Fruit fly (Drosophila melanogaster): ENCODE results near the gene Coq7.

Coq7 gene

DNA sequence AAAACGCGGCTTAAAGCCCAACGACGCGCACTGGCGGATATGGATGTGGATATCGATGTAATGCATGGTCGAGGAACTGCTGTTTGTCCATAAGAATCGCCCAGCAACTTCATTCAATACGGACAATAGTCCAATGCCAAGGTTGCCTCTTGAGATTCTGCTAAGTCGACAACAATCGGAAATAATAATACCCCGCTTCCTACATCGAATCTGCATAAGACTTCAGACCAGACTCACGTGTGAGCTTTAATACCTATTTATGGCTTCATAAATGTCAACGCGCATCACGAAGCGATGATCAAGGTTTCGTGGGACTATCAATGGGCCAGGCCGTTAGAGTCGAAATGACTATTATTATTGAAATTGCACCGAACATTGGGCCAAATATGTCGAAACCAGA lies 19.1 kb upstream of the Coq7 start:
- TF ChIP-seq CG17801 (GFP tag; optimal IDR thresholded peaks at IDR 0.05; ENCODE audit: partially characterized antibody) = no peak

DNA sequence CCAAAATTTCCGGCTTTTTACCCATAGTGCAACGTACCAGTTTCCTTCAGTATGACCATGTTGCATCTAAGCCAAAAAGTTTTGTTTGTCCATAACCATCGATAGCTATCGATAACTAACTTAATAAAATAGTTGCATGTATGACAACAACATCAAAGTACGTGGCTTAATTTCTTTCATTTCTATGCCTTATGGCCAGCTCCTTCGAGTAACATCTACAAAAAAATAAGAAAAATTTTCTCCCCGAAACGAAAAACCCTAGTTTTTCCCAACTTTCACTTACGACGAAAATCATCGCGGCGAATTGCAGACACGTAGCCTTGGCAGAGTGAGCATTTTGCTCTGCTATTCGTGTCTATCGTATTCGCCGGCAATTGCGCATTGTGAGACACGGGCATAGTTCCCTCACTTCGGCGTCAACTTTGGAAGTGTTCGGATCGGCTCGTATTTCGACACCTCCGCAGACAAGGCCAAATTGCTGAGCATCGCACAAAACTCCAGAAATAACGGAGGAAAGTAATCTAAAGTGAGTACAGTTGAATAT lies 14.8 kb upstream of the Coq7 start, which contains the start of gene sov:
sov (plus strand) TSS at position 148 of the 544 bp plus-strand sequence.
- no peak for TF ChIP-seq CG17801 (GFP tag; optimal IDR thresholded peaks at IDR 0.05; ENCODE audit: partially characterized antibody)

DNA sequence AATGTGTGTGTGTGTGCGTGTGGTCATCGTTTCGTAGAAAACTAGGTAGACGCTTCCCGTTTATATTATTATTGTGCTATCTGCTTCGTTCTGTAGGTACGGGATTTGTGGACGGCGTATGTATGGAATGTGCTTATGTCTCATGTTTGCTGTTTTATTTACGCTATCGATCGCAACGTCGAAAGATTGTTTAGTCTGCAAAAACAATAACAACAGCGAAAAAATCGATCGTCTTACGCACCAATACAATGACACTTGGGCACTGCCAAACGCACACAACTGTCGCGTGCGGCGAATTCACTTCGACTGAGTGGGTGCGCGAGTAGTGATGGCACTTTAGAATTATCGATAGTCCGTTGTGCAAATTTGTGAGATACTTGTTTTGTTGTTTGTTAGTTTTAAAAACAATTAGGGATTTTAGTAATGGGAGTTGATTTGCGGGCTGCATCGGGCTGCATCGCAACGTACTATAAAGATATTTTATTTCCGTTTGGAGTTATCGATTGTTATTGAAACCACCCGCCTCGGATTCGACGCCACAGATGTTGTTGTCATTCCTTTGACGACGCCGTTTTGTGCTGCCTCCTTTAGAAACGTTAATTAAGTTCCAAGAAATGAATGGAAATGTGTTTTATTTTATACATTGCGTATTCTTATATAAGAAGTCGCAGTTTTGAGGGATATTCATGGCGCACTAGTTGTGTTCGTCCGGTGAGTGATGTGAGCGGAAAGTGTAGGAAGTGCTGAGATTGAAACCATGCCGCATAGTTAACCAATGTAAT lies 11.7 kb upstream of the Coq7 start:
- TF ChIP-seq CG17801 (GFP tag; optimal IDR thresholded peaks at IDR 0.05; ENCODE audit: partially characterized antibody) = no peak

- TF ChIP-seq CG17801 (GFP tag; optimal IDR thresholded peaks at IDR 0.05; ENCODE audit: partially characterized antibody) = no peak
Measured at dm6 chrX:6775622-6776021, 4.6 kb downstream of the Coq7 start.

- no peak for TF ChIP-seq CG17801 (GFP tag; optimal IDR thresholded peaks at IDR 0.05; ENCODE audit: partially characterized antibody)
Measured at dm6 chrX:6776274-6776673, 5.2 kb downstream of the Coq7 start.

dm6 chrX:6776934-6777333 lies 5.9 kb downstream of the Coq7 start:
- TF ChIP-seq CG17801 (GFP tag; optimal IDR thresholded peaks at IDR 0.05; ENCODE audit: partially characterized antibody) = no peak

- no peak for TF ChIP-seq CG17801 (GFP tag; optimal IDR thresholded peaks at IDR 0.05; ENCODE audit: partially characterized antibody)
Measured at dm6 chrX:6777394-6777793, 6.4 kb downstream of the Coq7 start.

DNA sequence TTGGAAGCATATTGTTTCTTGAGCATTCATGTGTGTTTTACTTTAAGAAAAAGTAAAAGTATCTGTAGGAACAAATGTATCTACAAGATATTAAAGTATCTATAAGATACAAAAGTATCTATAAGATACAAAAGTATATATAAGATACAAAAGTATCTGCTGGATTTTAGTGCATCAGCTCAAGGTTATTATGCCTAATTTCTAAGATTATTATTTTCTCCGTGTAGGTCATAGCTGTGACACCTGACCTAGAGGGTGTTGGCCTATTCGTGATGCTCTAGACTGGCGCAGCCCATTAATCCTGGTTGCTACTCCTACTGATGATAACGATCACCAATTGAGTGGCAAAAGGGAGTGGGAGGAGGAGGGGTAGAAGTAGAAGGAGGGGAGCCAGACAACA lies 7.0 kb downstream of the Coq7 start:
- TF ChIP-seq CG17801 (GFP tag; optimal IDR thresholded peaks at IDR 0.05; ENCODE audit: partially characterized antibody) = no peak

DNA sequence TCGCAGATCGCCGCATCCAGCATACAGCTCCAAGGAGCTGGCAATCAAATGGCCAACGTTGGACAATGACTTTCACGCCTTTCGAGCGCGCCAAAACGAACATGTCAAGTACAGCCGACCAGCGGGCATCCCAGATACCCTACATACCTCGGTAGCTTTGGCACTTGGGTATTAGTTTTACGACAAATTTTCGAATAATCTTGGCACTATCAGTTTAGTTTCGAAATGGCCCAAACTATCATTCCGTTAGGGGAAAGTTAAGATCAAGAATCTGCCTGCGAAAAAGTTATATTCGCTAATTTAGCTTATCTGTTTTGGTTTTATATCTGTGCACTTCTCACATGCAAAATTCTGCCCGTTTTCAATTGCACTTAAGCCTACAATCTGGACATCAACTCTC lies 7.8 kb downstream of the Coq7 start:
- TF ChIP-seq CG17801 (GFP tag; optimal IDR thresholded peaks at IDR 0.05; ENCODE audit: partially characterized antibody) = no peak

dm6 chrX:6779609-6780139 lies 8.6 kb downstream of the Coq7 start, which contains the start of gene shf:
Gene shf, minus strand, starts transcription at chrX:6779659.
- no peak for TF ChIP-seq CG17801 (GFP tag; optimal IDR thresholded peaks at IDR 0.05; ENCODE audit: partially characterized antibody)

dm6 chrX:6790944-6791343 lies 19.9 kb downstream of the Coq7 start:
- no peak for TF ChIP-seq CG17801 (GFP tag; optimal IDR thresholded peaks at IDR 0.05; ENCODE audit: partially characterized antibody)

dm6 chrX:6791531-6791930 lies 20.5 kb downstream of the Coq7 start:
- TF ChIP-seq CG17801 (GFP tag; optimal IDR thresholded peaks at IDR 0.05; ENCODE audit: partially characterized antibody) = no peak

dm6 chrX:6792891-6793290 lies 21.9 kb downstream of the Coq7 start:
- no peak for TF ChIP-seq CG17801 (GFP tag; optimal IDR thresholded peaks at IDR 0.05; ENCODE audit: partially characterized antibody)

DNA sequence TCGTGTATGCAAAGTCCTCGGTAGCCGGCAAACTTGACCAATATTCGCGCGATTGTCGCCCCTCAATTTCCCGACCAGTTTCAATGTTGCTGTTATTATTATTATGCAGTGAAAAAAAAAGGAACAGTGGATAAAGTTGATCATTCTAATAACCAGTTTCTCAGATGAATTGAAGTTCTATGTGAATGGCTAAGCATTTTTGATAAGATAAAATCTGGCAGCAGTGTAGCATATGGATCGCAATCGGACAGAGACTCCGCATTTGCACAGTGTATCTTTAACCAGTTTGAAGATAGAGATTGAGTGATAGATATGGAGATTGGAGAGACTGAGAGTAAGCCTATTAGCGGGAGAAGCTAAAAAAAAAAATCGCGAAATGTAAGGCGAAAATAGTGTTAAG lies 22.4 kb downstream of the Coq7 start:
- TF ChIP-seq CG17801 (GFP tag; optimal IDR thresholded peaks at IDR 0.05; ENCODE audit: partially characterized antibody) = no peak

DNA sequence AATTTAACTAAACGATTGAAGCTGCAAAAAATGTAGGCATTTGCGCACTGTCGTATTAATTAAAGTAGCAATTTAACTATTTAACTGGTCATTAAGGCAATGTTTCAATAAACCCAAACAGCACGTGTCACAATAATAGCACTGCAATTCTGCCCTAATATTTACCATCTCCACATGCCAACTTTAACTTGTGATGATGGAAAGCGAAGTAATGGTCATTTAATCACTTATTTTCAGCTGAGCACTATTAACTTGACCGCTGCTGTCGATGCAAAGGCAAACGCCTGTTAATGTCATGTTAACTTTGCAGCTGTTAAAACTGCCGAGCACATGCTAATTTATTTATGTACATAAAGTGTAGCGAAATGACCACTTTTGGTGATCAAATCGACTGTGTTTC lies 23.2 kb downstream of the Coq7 start:
- TF ChIP-seq CG17801 (GFP tag; optimal IDR thresholded peaks at IDR 0.05; ENCODE audit: partially characterized antibody) = peak; percentile 65

DNA sequence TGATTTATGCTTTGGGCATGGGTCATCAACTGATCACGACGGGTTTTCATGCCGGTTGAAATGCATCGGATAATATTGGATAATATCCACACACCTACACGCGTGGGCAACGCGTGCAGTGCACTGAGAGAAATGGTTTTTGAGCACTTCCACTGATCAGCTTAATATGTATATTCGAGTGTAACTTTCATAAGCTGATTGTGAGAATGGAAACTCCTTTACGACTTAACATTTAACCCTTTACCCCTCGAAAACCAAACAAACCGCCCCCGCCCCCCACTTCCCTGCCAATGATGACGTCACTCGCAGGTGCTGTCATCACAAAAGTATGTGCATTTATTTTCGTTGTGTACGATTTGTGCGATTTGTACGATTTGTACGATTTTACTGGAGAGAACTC lies 23.8 kb downstream of the Coq7 start:
- no peak for TF ChIP-seq CG17801 (GFP tag; optimal IDR thresholded peaks at IDR 0.05; ENCODE audit: partially characterized antibody)

All from ovary, adult (tissue).